Fruit fly (Drosophila melanogaster) whole organism, embryonic: Measurements from ENCODE around the gene CG42535.

Experiments used
- Atf6 ChIP-seq: fragments of 200-800 bp; sonication (Bioruptor generic); IDR thresholded peaks from 2 replicates; pipeline ENCODE4 v1.3.6; 2022; ENCODE audit warnings: missing biosample characterization, missing genetic modification characterization
- B-H1 ChIP-seq: fragments of 200-800 bp; sonication (Bioruptor generic); IDR thresholded peaks from 3 replicates; pipeline ENCODE4 v1.3.6; 2022; ENCODE audit warnings: missing biosample characterization, missing genetic modification characterization
- CG1024 ChIP-seq: fragments of 200-800 bp; sonication (Bioruptor generic); IDR thresholded peaks from 2 replicates; pipeline ENCODE4 v1.3.6; 2022; ENCODE audit warnings: missing biosample characterization, missing genetic modification characterization
- CG10431 ChIP-seq: fragments of 200-800 bp; sonication (Bioruptor generic); optimal IDR thresholded peaks from 3 replicates; lab custom pipeline; 2018; ENCODE audit warnings: missing biosample characterization, mild to moderate bottlenecking, missing genetic modification characterization
- CG11560 ChIP-seq: fragments of 200-800 bp; sonication (Bioruptor generic); IDR thresholded peaks from 3 replicates; pipeline ENCODE4 v1.3.6; 2022; ENCODE audit warnings: missing biosample characterization, missing genetic modification characterization
- CG13775 ChIP-seq: fragments of 200-800 bp; sonication (Bioruptor generic); optimal IDR thresholded peaks from 3 replicates; lab custom pipeline; 2017; ENCODE audit warnings: missing biosample characterization, mild to moderate bottlenecking, missing genetic modification characterization
- CG14860 ChIP-seq: fragments of 200-800 bp; sonication (Bioruptor generic); IDR thresholded peaks from 3 replicates; pipeline ENCODE4 v1.3.6; 2022; ENCODE audit warnings: missing biosample characterization, missing genetic modification characterization; ENCODE audit not compliant: partially characterized antibody
- CG15011 ChIP-seq: fragments of 200-800 bp; sonication (Bioruptor generic); optimal IDR thresholded peaks from 3 replicates; lab custom pipeline; 2018; ENCODE audit warnings: missing biosample characterization, mild to moderate bottlenecking, missing genetic modification characterization
- CG17186 ChIP-seq: fragments of 200-800 bp; sonication (Bioruptor generic); optimal IDR thresholded peaks from 3 replicates; lab custom pipeline; 2017; ENCODE audit warnings: missing biosample characterization, missing genetic modification reagents, missing genetic modification characterization
- CG17612 ChIP-seq: fragments of 200-800 bp; sonication (Bioruptor generic); IDR thresholded peaks from 2 replicates; pipeline ENCODE4 v1.3.6; 2022; ENCODE audit warnings: missing biosample characterization, missing genetic modification characterization
- CG33213 ChIP-seq: fragments of 200-800 bp; sonication (Bioruptor generic); optimal IDR thresholded peaks from 3 replicates; lab custom pipeline; 2016; ENCODE audit warnings: missing biosample characterization, missing genetic modification characterization
- CG34224 ChIP-seq: fragments of 200-800 bp; sonication (Bioruptor generic); IDR thresholded peaks from 3 replicates; pipeline ENCODE4 v1.3.6; 2022; ENCODE audit warnings: missing biosample characterization, missing genetic modification characterization; ENCODE audit not compliant: partially characterized antibody
- CG4820 ChIP-seq: fragments of 200-800 bp; sonication (Bioruptor generic); optimal IDR thresholded peaks from 3 replicates; lab custom pipeline; 2016; ENCODE audit warnings: missing biosample characterization, missing genetic modification characterization
- CG5180 ChIP-seq: fragments of 200-800 bp; sonication (Bioruptor generic); optimal IDR thresholded peaks from 3 replicates; lab custom pipeline; 2017; ENCODE audit warnings: missing biosample characterization, missing genetic modification characterization, mild to moderate bottlenecking, moderate library complexity, missing genetic modification reagents
- CG5953 ChIP-seq: fragments of 200-800 bp; sonication (Bioruptor generic); IDR thresholded peaks from 2 replicates; pipeline ENCODE4 v1.3.6; 2022; ENCODE audit warnings: missing biosample characterization, missing genetic modification characterization
- CG6272 ChIP-seq: fragments of 200-800 bp; sonication (Bioruptor generic); IDR thresholded peaks from 2 replicates; pipeline ENCODE4 v1.3.6; 2022; ENCODE audit warnings: missing biosample characterization, missing genetic modification characterization
- CG6689 ChIP-seq: fragments of 200-800 bp; sonication (Bioruptor generic); IDR thresholded peaks from 2 replicates; pipeline ENCODE4 v1.3.6; 2022; ENCODE audit warnings: missing biosample characterization, missing genetic modification characterization
- CG7357 ChIP-seq: fragments of 200-800 bp; sonication (Bioruptor generic); IDR thresholded peaks from 3 replicates; pipeline ENCODE4 v1.3.6; 2022; ENCODE audit warnings: missing biosample characterization, missing genetic modification characterization
- CG7372 ChIP-seq: fragments of 200-800 bp; sonication (Bioruptor generic); IDR thresholded peaks from 2 replicates; pipeline ENCODE4 v1.3.6; 2022; ENCODE audit warnings: missing biosample characterization, missing genetic modification characterization
- CG8924 ChIP-seq: fragments of 200-800 bp; optimal IDR thresholded peaks from 3 replicates; lab custom pipeline; 2019; ENCODE audit warnings: missing biosample characterization, mild to moderate bottlenecking, missing genetic modification characterization, moderate library complexity
- CG9215 ChIP-seq: fragments of 200-800 bp; sonication (Bioruptor generic); IDR thresholded peaks from 2 replicates; pipeline ENCODE4 v1.3.6; 2022; ENCODE audit warnings: missing biosample characterization, missing genetic modification characterization
- CHES-1-like ChIP-seq: fragments of 200-800 bp; sonication (Bioruptor generic); optimal IDR thresholded peaks from 2 replicates; lab custom pipeline; 2016; ENCODE audit warnings: missing biosample characterization, missing genetic modification characterization
- Doc3 ChIP-seq: fragments of 200-800 bp; sonication (Bioruptor generic); IDR thresholded peaks from 3 replicates; pipeline ENCODE4 v1.3.6; 2022; ENCODE audit warnings: missing biosample characterization, missing genetic modification characterization; ENCODE audit not compliant: partially characterized antibody
- Fer1 ChIP-seq: fragments of 200-800 bp; sonication (Bioruptor generic); optimal IDR thresholded peaks from 2 replicates; lab custom pipeline; 2017; ENCODE audit warnings: missing biosample characterization, mild to moderate bottlenecking, missing genetic modification characterization
- Fer2 ChIP-seq: fragments of 200-800 bp; sonication (Bioruptor generic); optimal IDR thresholded peaks from 2 replicates; lab custom pipeline; 2018; ENCODE audit warnings: missing biosample characterization, mild to moderate bottlenecking, missing genetic modification characterization, moderate library complexity
- HHEX ChIP-seq: fragments of 200-800 bp; sonication (Bioruptor generic); optimal IDR thresholded peaks from 3 replicates; lab custom pipeline; 2017; ENCODE audit warnings: missing biosample characterization, mild to moderate bottlenecking, missing genetic modification characterization, missing genetic modification reagents
- HLH3B ChIP-seq: fragments of 200-800 bp; sonication (Bioruptor generic); IDR thresholded peaks from 2 replicates; pipeline ENCODE4 v1.3.6; 2022; ENCODE audit warnings: missing biosample characterization, missing genetic modification characterization
- HLHmδ ChIP-seq: fragments of 200-800 bp; sonication (Bioruptor generic); optimal IDR thresholded peaks from 2 replicates; lab custom pipeline; 2018; ENCODE audit warnings: missing biosample characterization, mild to moderate bottlenecking, missing genetic modification characterization, moderate library complexity
- Rx ChIP-seq: fragments of 200-800 bp; sonication (Bioruptor generic); IDR thresholded peaks from 2 replicates; pipeline ENCODE4 v1.3.6; 2022; ENCODE audit warnings: missing biosample characterization, missing genetic modification characterization
- Sin3A ChIP-seq: fragments of >200 bp; optimal IDR thresholded peaks from 2 replicates; lab custom pipeline; 2018
- Six4 ChIP-seq: fragments of 200-800 bp; sonication (Bioruptor generic); optimal IDR thresholded peaks from 2 replicates; lab custom pipeline; 2016; ENCODE audit warnings: missing biosample characterization, missing genetic modification characterization
- abd-A ChIP-seq: fragments of 200-800 bp; sonication (Bioruptor generic); optimal IDR thresholded peaks from 3 replicates; lab custom pipeline; 2019; ENCODE audit warnings: missing biosample characterization, mild to moderate bottlenecking, missing genetic modification characterization, moderate library complexity
- al ChIP-seq: fragments of 200-800 bp; sonication (Bioruptor generic); IDR thresholded peaks from 2 replicates; pipeline ENCODE4 v1.3.6; 2022; ENCODE audit warnings: missing biosample characterization, missing genetic modification characterization
- az2 ChIP-seq: fragments of 200-800 bp; sonication (Bioruptor generic); optimal IDR thresholded peaks from 3 replicates; lab custom pipeline; 2016; ENCODE audit warnings: missing biosample characterization, missing genetic modification characterization
- dan ChIP-seq: fragments of 200-800 bp; sonication (Bioruptor generic); IDR thresholded peaks from 2 replicates; pipeline ENCODE4 v1.3.6; 2022; ENCODE audit warnings: missing biosample characterization, missing genetic modification characterization
- dpn ChIP-seq, 2 experiments: fragments of 200-800 bp; sonication (Bioruptor generic); optimal IDR thresholded peaks; 3 replicates each; lab custom pipeline; 2016; ENCODE audit warnings: missing biosample characterization in 2 of 2, missing genetic modification characterization in 2 of 2
- exex ChIP-seq: fragments of 200-800 bp; sonication (Bioruptor generic); optimal IDR thresholded peaks from 4 replicates; lab custom pipeline; 2018; ENCODE audit warnings: missing biosample characterization, mild to moderate bottlenecking, missing genetic modification characterization, moderate library complexity
- fd64A ChIP-seq: fragments of 200-800 bp; sonication (Bioruptor generic); optimal IDR thresholded peaks from 3 replicates; lab custom pipeline; 2018; ENCODE audit warnings: missing biosample characterization, mild to moderate bottlenecking, missing genetic modification characterization
- fd96Cb ChIP-seq: fragments of 200-800 bp; sonication (Bioruptor generic); optimal IDR thresholded peaks from 2 replicates; lab custom pipeline; 2018; ENCODE audit warnings: missing biosample characterization, mild to moderate bottlenecking, missing genetic modification characterization, moderate library complexity
- grau ChIP-seq: fragments of 200-800 bp; optimal IDR thresholded peaks from 3 replicates; lab custom pipeline; 2019; ENCODE audit warnings: missing biosample characterization, mild to moderate bottlenecking, missing genetic modification characterization, moderate library complexity
- gsb ChIP-seq: fragments of 200-800 bp; sonication (Bioruptor generic); IDR thresholded peaks from 2 replicates; pipeline ENCODE4 v1.3.6; 2022; ENCODE audit warnings: missing biosample characterization, missing genetic modification characterization
- ham ChIP-seq: fragments of 200-800 bp; sonication (Bioruptor generic); IDR thresholded peaks from 2 replicates; pipeline ENCODE4 v1.3.6; 2022; ENCODE audit warnings: missing biosample characterization, missing genetic modification characterization
- jing ChIP-seq: fragments of 200-800 bp; sonication (Bioruptor generic); optimal IDR thresholded peaks from 2 replicates; lab custom pipeline; 2018; ENCODE audit warnings: missing biosample characterization, mild to moderate bottlenecking, missing genetic modification characterization
- onecut ChIP-seq: fragments of 200-800 bp; sonication (Bioruptor generic); IDR thresholded peaks from 2 replicates; pipeline ENCODE4 v1.3.6; 2022; ENCODE audit warnings: missing biosample characterization, missing genetic modification characterization
- ranshi ChIP-seq: fragments of 200-800 bp; sonication (Bioruptor generic); IDR thresholded peaks from 2 replicates; pipeline ENCODE4 v1.3.6; 2022; ENCODE audit warnings: missing biosample characterization, missing genetic modification characterization
- row ChIP-seq: fragments of 200-800 bp; sonication (Bioruptor generic); IDR thresholded peaks from 3 replicates; pipeline ENCODE4 v1.3.6; 2022; ENCODE audit warnings: missing biosample characterization, missing genetic modification characterization
- scrt ChIP-seq: fragments of 200-800 bp; sonication (Bioruptor generic); optimal IDR thresholded peaks from 2 replicates; lab custom pipeline; 2018; ENCODE audit warnings: missing biosample characterization, mild to moderate bottlenecking, missing genetic modification characterization, moderate library complexity
- tio ChIP-seq: fragments of 200-800 bp; sonication (Bioruptor generic); optimal IDR thresholded peaks from 2 replicates; lab custom pipeline; 2017; ENCODE audit warnings: missing biosample characterization, missing genetic modification characterization, inconsistent platforms
- trh ChIP-seq: fragments of 200-800 bp; sonication (Bioruptor generic); optimal IDR thresholded peaks from 2 replicates; lab custom pipeline; 2016; ENCODE audit warnings: missing biosample characterization, missing genetic modification characterization
- ttk ChIP-seq: fragments of 200-800 bp; sonication (Bioruptor generic); IDR thresholded peaks from 2 replicates; pipeline ENCODE4 v2.1.2; 2022; ENCODE audit warnings: missing biosample characterization, missing genetic modification characterization
- zfh2 ChIP-seq: fragments of 200-800 bp; sonication (Bioruptor generic); optimal IDR thresholded peaks from 2 replicates; lab custom pipeline; 2016; ENCODE audit warnings: missing biosample characterization, missing genetic modification characterization

Gene CG42535

dm6 chr3L:10664511-10665062, 33.9 kb upstream of the CG42535 start, which contains the start of gene simj (continued):
- peak; percentile 39 for TF ChIP-seq HHEX (GFP tag; lab: Kevin White, UChicago)
- TF ChIP-seq CG10431 (GFP tag; lab: Kevin White, UChicago): no peak
- peak; percentile 69 for TF ChIP-seq CG33213 (GFP tag; lab: Kevin White, UChicago)
- no peak; the same call in 1 of the 2 replicates for TF ChIP-seq HLH3B
- TF ChIP-seq CG17612 (GFP tag; lab: Robert Waterston, UW): no peak
- peak; percentile 38 for TF ChIP-seq CG5180 (GFP tag; lab: Kevin White, UChicago)
- TF ChIP-seq HLHmδ (GFP tag; lab: Kevin White, UChicago): peak; percentile 75
- peak; percentile 72 for TF ChIP-seq onecut (GFP tag; lab: Robert Waterston, UW)
- peak; percentile 83 for TF ChIP-seq CHES-1-like (GFP tag; lab: Kevin White, UChicago)
- no peak for TF ChIP-seq CG1024 (GFP tag; lab: Robert Waterston, UW)
- TF ChIP-seq B-H1: no peak; the same call in 2 of the 3 replicates
- TF ChIP-seq CG8924 (tag; lab: Kevin White, UChicago): peak; percentile 81
- no peak for TF ChIP-seq al (GFP tag; lab: Robert Waterston, UW)
- TF ChIP-seq ham: no peak
- TF ChIP-seq Fer2: no peak
- no peak for TF ChIP-seq CG7372 (GFP tag; lab: Robert Waterston, UW)
- TF ChIP-seq grau: peak; percentile 52
- TF ChIP-seq dpn (GFP tag; optimal IDR thresholded peaks at IDR 0.05; lab: Kevin White, UChicago): peak; percentile 38 to 49
- TF ChIP-seq CG5953: no peak
- TF ChIP-seq Fer1 (GFP tag; lab: Kevin White, UChicago): peak; percentile 80
- TF ChIP-seq jing (GFP tag; lab: Kevin White, UChicago): no peak
- TF ChIP-seq CG17186 (GFP tag; lab: Kevin White, UChicago): peak; percentile 96
- TF ChIP-seq ttk (GFP tag; lab: Robert Waterston, UW): no peak
- peak; percentile 69 for TF ChIP-seq Atf6
- peak; percentile 50 for TF ChIP-seq fd64A (GFP tag; lab: Kevin White, UChicago)
- no peak for TF ChIP-seq trh
- peak; percentile 60 for TF ChIP-seq Doc3 (GFP tag; lab: Robert Waterston, UW)
- no peak for TF ChIP-seq Six4 (GFP tag; lab: Kevin White, UChicago)
- no peak for TF ChIP-seq tio (GFP tag; lab: Kevin White, UChicago)
- no peak for TF ChIP-seq CG4820 (GFP tag; lab: Kevin White, UChicago)
- peak; percentile 46 for TF ChIP-seq CG6272 (GFP tag; lab: Robert Waterston, UW)
- peak; percentile 67 for TF ChIP-seq exex
- peak; percentile 38 for TF ChIP-seq zfh2 (GFP tag; lab: Kevin White, UChicago)
- no peak for TF ChIP-seq CG9215 (GFP tag; lab: Robert Waterston, UW)
- peak; percentile 55; the same call in 1 of the 3 replicates for TF ChIP-seq CG14860 (GFP tag; lab: Robert Waterston, UW)
- TF ChIP-seq CG13775 (GFP tag; lab: Kevin White, UChicago): no peak
- peak; percentile 73 for TF ChIP-seq abd-A (tag; lab: Kevin White, UChicago)
- TF ChIP-seq scrt (GFP tag; lab: Kevin White, UChicago): peak; percentile 68
- TF ChIP-seq CG7357 (GFP tag; lab: Robert Waterston, UW): no peak
- TF ChIP-seq ranshi (GFP tag; lab: Robert Waterston, UW): peak; percentile 66; the same call in 1 of the 2 replicates
- no peak for TF ChIP-seq CG15011 (GFP tag; lab: Kevin White, UChicago)
- TF ChIP-seq fd96Cb (tag; lab: Kevin White, UChicago): no peak
- 0 out of 2 replicates have a peak, but pooled peaks have one; percentile 6 for TF ChIP-seq CG6689 (GFP tag; lab: Robert Waterston, UW)
- peak; percentile 10 for TF ChIP-seq Sin3A (lab: Kevin White, UChicago)
- peak; percentile 68 for TF ChIP-seq row
- TF ChIP-seq gsb (GFP tag; lab: Robert Waterston, UW): no peak
- TF ChIP-seq az2: peak; percentile 13
- TF ChIP-seq CG11560 (tag; lab: Robert Waterston, UW): no peak
- peak; percentile 90 for TF ChIP-seq CG34224 (GFP tag; lab: Robert Waterston, UW)
- no peak for TF ChIP-seq Rx (GFP tag; lab: Robert Waterston, UW)
- TF ChIP-seq dan (GFP tag; lab: Robert Waterston, UW): no peak
